Worm (Caenorhabditis elegans): ENCODE results near the gene B0303.11.

The B0303.11 gene

DNA sequence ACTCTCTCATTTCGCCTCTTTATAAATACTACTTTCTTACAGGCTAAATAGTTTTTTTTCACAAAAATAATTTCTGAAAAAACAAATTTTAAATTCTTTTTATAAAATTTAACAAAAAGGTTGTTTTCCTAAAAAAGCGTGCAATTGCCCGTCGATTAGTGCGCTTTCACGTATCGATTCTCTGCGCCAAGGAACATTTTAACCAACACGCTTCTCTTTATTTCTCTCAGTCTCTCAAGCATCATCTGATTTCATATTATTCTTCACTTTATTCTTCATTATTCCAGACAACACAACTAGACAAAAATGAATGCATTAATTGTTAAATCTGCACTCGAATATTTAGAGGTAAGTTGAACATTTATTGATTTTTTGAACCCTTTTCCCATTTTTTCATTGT is 20.6 kb downstream of the B0303.11 start, which contains the start of gene B0303.4 (continued):
- TF ChIP-seq ceh-88 (GFP tag; IDR thresholded peaks at IDR 0.05), result no peak
- no peak for TF ChIP-seq elt-2 (tag; optimal IDR thresholded peaks at IDR 0.05)
- no peak for TF ChIP-seq ceh-63 (GFP tag; optimal IDR thresholded peaks at IDR 0.05)
- no peak for TF ChIP-seq hlh-17 (GFP tag; optimal IDR thresholded peaks at IDR 0.05; ENCODE audit: borderline replicate concordance)
- no peak for TF ChIP-seq lin-39 (tag; optimal IDR thresholded peaks at IDR 0.05)
- peak; percentile 38 for TF ChIP-seq lir-3 (tag; optimal IDR thresholded peaks at IDR 0.05; ENCODE audit: poor library complexity)
- TF ChIP-seq nhr-19 (GFP tag; conservative IDR thresholded peaks at IDR 0.05), result no peak
- no peak for TF ChIP-seq pqm-1 (tag; optimal IDR thresholded peaks at IDR 0.05)
- TF ChIP-seq nhr-84 (tag; optimal IDR thresholded peaks at IDR 0.05), result no peak
- no peak for TF ChIP-seq sup-37 (GFP tag; optimal IDR thresholded peaks at IDR 0.05)
- TF ChIP-seq C34B4.2 (tag; optimal IDR thresholded peaks at IDR 0.05), result no peak
- no peak for TF ChIP-seq ztf-11 (tag; optimal IDR thresholded peaks at IDR 0.05)
- peak; percentile 51 for TF ChIP-seq C16A3.4 (tag; optimal IDR thresholded peaks at IDR 0.05)
- peak; percentile 20 for TF ChIP-seq nhr-90 (tag; optimal IDR thresholded peaks at IDR 0.05; ENCODE audit: poor library complexity)
- no peak for TF ChIP-seq ceh-8 (GFP tag; optimal IDR thresholded peaks at IDR 0.05)
- TF ChIP-seq efl-3 (GFP tag; optimal IDR thresholded peaks at IDR 0.05), result no peak
- TF ChIP-seq ceh-82 (tag; optimal IDR thresholded peaks at IDR 0.05), result peak in 1 of 3 experiments; percentile 33
- no peak for TF ChIP-seq jun-1 (tag; optimal IDR thresholded peaks at IDR 0.05)
- TF ChIP-seq lin-35 (GFP tag; optimal IDR thresholded peaks at IDR 0.05), result peak; percentile 68 to 76
- TF ChIP-seq unc-130 (tag; optimal IDR thresholded peaks at IDR 0.05), result peak; percentile 48
- TF ChIP-seq aha-1 (tag; optimal IDR thresholded peaks at IDR 0.05), result no peak
- peak; percentile 51 for TF ChIP-seq fkh-8 (tag; optimal IDR thresholded peaks at IDR 0.05)
- no peak for TF ChIP-seq ces-1 (GFP tag; optimal IDR thresholded peaks at IDR 0.05)
- TF ChIP-seq efl-1 (optimal IDR thresholded peaks at IDR 0.05), result peak; percentile 59 to 64
- TF ChIP-seq efl-1 (GFP tag; optimal IDR thresholded peaks at IDR 0.05 in 1 of 2), result peak; percentile 55 to 63
- TF ChIP-seq snpc-4 (tag; optimal IDR thresholded peaks at IDR 0.05), result no peak
- peak; percentile 34 for TF ChIP-seq xbp-1 (tag; optimal IDR thresholded peaks at IDR 0.05)
- TF ChIP-seq lsy-2 (tag; optimal IDR thresholded peaks at IDR 0.05), result peak; percentile 76
- TF ChIP-seq mdl-1 (tag; optimal IDR thresholded peaks at IDR 0.05), result peak in 1 of 2 experiments; percentile 28
- peak; percentile 52 for TF ChIP-seq nhr-20 (tag; optimal IDR thresholded peaks at IDR 0.05)

DNA sequence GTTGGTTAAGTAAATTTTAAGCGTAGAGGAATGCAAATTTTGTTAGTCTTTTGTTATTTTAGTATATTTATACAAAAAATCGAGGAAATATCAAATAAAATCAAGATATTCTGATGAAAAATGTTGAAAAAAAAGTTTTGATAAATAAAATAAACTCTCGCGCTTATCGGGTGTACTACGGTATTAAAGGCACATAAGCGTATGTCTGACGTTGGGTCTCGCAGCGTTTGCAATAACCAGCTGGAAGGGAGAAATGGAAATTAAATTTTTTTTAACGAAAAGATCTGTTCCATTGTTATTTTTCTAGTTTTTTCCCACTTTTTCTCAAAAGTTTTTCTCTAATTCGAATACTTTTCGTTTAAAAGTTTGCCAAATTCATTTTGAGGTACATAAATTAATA is 21.1 kb downstream of the B0303.11 start:
- TF ChIP-seq nhr-28 (tag; optimal IDR thresholded peaks at IDR 0.05) (no peak), nhr-11 (tag; optimal IDR thresholded peaks at IDR 0.05) (no peak), nhr-77 (tag; optimal IDR thresholded peaks at IDR 0.05) (no peak), nhr-84 (tag; optimal IDR thresholded peaks at IDR 0.05) (no peak), ceh-82 (tag; optimal IDR thresholded peaks at IDR 0.05) (no peak), mef-2 (tag; optimal IDR thresholded peaks at IDR 0.05) (no peak)

DNA sequence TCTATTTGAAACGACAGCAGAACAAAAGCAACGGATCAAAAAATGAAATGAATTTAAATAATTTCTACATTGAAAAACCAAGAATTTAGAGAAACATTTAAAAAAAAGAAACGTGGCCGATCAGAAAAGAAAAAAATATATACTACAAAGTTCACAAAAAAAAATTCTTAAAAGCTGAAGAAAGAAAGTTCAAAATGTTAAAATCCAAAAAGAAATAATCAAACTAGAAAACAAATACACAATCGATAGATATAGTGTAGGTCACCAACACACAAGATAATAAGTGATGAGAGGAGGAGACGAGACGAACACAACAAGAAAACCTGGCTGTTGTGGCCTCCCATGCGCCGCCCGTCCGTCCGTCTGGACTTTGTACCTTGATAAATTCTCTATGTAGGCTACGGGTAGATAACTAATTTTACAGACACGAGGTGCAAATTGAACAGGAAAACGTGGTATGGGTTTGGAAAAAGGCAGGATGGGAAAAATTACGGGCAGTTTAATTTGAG is 21.7 kb downstream of the B0303.11 start, which contains the start of gene hadb-1:
TSS of gene hadb-1 (minus strand) at position 51 of the 509 bp plus-strand sequence.
- TF ChIP-seq fkh-8 (tag; optimal IDR thresholded peaks at IDR 0.05) (no peak), sptf-1 (tag; optimal IDR thresholded peaks at IDR 0.05) (no peak), snu-23 (GFP tag; optimal IDR thresholded peaks at IDR 0.05) (peak; percentile 34), hlh-17 (GFP tag; optimal IDR thresholded peaks at IDR 0.05; ENCODE audit: borderline replicate concordance) (no peak), lin-14 (GFP tag; optimal IDR thresholded peaks at IDR 0.05) (peak; percentile 81), nhr-20 (tag; optimal IDR thresholded peaks at IDR 0.05) (peak; percentile 54), lin-39 (tag; optimal IDR thresholded peaks at IDR 0.05) (no peak), unc-98 (GFP tag; IDR thresholded peaks at IDR 0.05) (no peak), nhr-90 (tag; optimal IDR thresholded peaks at IDR 0.05; ENCODE audit: poor library complexity) (no peak), pqm-1 (tag; optimal IDR thresholded peaks at IDR 0.05) (no peak), mep-1 (tag; optimal IDR thresholded peaks at IDR 0.05) (peak; percentile 4), blmp-1 (tag; optimal IDR thresholded peaks at IDR 0.05) (peak; percentile 31), tlp-1 (tag; optimal IDR thresholded peaks at IDR 0.05) (no peak), lin-15B (tag; optimal IDR thresholded peaks at IDR 0.05) (no peak), egl-27 (tag; optimal IDR thresholded peaks at IDR 0.05) (no peak), elt-3 (tag; optimal IDR thresholded peaks at IDR 0.05) (peak in 1 of 6 experiments; percentile 66), nhr-71 (tag; optimal IDR thresholded peaks at IDR 0.05) (peak; percentile 38), lin-35 (GFP tag; optimal IDR thresholded peaks at IDR 0.05) (peak in 1 of 2 experiments; percentile 28), dpl-1 (GFP tag; optimal IDR thresholded peaks at IDR 0.05) (peak in 1 of 3 experiments; percentile 19), nhr-85 (tag) (peak; percentile 49), mab-9 (GFP tag; IDR thresholded peaks at IDR 0.05) (no peak), ets-5 (GFP tag; IDR thresholded peaks at IDR 0.05) (no peak), nhr-237 (tag; optimal IDR thresholded peaks at IDR 0.05) (no peak), mdl-1 (tag; optimal IDR thresholded peaks at IDR 0.05) (peak in 1 of 2 experiments; percentile 1)

All from whole organism, L1 larva.